Fruit fly (Drosophila melanogaster) ovary, adult (tissue): ENCODE data around the gene CG9265.

Source experiments
- CG17801 ChIP-seq: fragments of 200-800 bp; optimal IDR thresholded peaks from 2 replicates; lab custom pipeline; 2019; ENCODE audit warnings: missing biosample characterization, mild to moderate bottlenecking, missing genetic modification characterization, moderate library complexity; ENCODE audit not compliant: partially characterized antibody

CG9265 gene

dm6 chr2L:21086406-21086805 is 15.1 kb upstream of the CG9265 start, which contains the start of gene CG33509:
TSS of gene CG33509 (minus strand) at chr2L:21086506.
- no peak for TF ChIP-seq CG17801 (GFP tag; lab: Kevin White, UChicago)

dm6 chr2L:21084268-21084667 is 13.0 kb upstream of the CG9265 start, which contains the start of gene CG33510:
TSS of gene CG33510 (minus strand) at chr2L:21084326.
- no peak for TF ChIP-seq CG17801 (GFP tag; lab: Kevin White, UChicago)

DNA sequence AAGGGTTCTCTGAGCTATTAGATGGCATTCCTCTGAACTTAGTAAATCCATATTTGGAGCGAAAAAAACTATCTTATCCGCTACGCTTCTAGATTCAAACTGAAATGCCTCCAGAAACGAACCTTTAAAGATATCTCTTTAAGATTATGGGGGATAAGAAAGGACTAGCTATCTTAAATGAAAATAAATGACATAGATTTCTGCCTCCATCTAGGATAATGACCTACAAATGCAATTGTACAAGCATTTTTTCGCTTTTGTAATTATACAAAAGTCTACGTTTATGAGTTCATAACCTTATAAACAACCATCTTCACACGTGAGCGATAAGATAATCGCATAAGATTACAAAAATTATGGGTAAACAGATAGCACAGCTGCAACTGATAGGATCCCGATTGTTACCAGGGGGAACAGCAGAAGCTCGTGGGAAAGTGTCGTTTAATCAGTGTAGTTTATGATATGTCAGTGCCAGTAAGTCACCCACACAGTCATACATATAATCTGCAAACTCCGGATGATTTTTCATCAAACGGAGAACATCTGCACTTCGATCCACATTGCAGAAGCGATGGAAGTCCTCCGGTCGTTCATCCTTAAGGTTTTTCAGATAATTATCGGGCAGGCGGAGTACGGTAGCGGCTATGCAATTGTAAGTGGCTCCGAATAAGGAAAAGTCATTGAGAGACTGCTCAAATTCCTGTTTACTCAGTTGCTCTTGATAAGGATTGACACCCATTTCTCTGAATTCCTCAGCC is 11.3 kb upstream of the CG9265 start, which contains the start of gene CG33511:
Gene CG33511 (minus strand): TSS at position 51 of the 758 bp plus-strand sequence.
- no peak for TF ChIP-seq CG17801 (GFP tag; lab: Kevin White, UChicago)

DNA sequence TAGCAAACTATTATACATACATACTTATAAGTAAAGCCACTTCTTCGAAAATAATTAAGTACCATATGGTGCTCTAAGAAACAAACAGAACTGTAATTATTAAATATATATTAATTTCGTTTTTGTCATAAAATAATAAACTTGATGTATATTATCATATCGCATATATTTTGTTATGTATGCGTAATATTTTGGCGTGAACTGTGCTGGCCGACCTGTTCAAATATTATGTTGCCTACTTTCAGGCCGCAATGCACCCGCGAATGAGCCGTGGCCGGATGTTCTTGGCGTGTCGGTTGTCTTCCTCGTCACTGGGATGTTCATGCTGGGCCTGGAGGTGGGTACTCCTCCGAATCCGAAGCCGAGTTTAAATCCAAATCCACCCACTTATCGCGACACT is 6.5 kb upstream of the CG9265 start:
- TF ChIP-seq CG17801 (GFP tag; lab: Kevin White, UChicago), result no peak

DNA sequence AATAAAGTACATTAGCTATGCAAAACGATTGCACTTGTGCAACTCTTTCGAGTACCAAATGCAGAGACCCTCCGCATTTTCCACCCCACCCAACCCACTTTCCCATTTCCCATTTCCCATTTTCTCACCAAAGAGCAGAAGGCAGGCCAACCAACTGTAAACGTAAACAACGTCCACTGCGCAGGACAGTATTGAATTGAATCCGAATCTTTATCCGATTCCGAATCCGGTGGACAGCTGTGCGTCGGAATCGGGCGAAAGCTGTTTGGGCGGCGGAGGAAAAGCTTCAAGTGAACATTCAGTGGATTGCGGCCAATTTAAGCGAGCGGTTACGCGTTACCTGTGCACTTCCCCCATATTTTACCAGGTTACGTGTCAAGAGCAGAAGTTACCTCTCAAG is 3.8 kb upstream of the CG9265 start, which contains the start of gene tadr:
Gene tadr (plus strand): TSS at position 301 of the 400 bp plus-strand sequence.
- TF ChIP-seq CG17801 (GFP tag; lab: Kevin White, UChicago), result no peak

dm6 chr2L:21073818-21074217 is 2.5 kb upstream of the CG9265 start:
- no peak for TF ChIP-seq CG17801 (GFP tag; lab: Kevin White, UChicago)

- no peak for TF ChIP-seq CG17801 (GFP tag; lab: Kevin White, UChicago)
Observed at dm6 chr2L:21073300-21073699, 2.0 kb upstream of the CG9265 start.

dm6 chr2L:21072389-21072788 is 1.1 kb upstream of the CG9265 start:
- TF ChIP-seq CG17801 (GFP tag; lab: Kevin White, UChicago), result no peak

DNA sequence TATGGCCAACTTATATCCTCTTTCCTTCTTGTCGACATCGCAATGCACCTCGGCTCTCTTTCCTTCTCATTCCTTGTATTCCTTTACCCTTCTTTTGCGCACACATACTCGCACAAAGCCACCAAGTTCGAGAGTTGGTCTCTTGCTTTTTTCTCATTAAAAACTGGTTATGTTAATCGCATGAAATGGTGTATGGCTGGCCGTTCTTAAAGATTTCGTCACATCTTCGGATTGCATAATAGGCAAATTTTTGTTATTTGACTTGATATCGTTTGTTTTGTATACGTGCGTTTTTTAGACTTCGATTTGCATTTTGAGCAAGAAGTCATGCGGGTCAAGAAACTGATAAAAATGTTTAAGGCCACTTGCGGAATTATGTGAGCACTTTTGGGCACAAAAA is 477 bp downstream of the CG9265 start:
- TF ChIP-seq CG17801 (GFP tag; lab: Kevin White, UChicago), result no peak

DNA sequence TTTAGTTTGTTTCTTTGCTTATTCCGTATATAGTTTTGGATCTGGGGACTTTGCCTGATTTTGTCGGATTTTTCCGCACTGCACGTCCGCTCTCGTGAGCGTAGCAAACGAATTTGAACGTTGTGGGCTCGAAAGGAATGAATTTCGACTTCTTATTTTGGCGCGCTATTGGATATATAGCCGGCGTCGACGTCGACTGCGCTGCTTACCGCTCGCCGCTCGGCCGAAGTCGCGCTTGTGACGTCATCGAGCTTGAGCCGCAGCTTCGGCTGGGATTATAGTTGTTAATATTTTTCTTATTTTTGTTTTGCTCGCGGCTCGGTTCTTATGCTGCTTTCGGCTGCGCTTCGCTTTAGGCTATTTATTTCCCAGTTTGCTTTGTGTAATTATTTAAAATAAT is 1.5 kb downstream of the CG9265 start:
- TF ChIP-seq CG17801 (GFP tag; lab: Kevin White, UChicago), result no peak

dm6 chr2L:21067137-21067536 is 4.2 kb downstream of the CG9265 start:
- no peak for TF ChIP-seq CG17801 (GFP tag; lab: Kevin White, UChicago)

DNA sequence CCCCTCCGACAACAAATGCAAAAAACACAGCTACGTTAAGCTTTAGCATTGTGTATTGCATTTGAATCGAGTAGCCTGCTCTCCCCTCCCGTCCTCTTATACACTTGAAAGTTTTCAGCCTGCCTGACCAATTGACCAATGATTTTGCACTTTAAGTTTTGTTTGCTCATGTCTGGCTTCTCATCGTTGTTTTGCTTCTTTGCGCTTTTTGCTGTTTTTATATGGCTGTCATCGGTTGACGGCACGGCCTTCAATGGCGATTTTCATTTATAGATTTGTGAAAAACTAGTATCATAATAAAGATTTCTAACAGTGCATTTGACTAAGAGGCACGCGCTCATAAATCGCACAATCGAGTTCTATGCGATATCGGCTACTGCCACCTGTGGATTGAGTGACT is 5.4 kb downstream of the CG9265 start:
- no peak for TF ChIP-seq CG17801 (GFP tag; lab: Kevin White, UChicago)

DNA sequence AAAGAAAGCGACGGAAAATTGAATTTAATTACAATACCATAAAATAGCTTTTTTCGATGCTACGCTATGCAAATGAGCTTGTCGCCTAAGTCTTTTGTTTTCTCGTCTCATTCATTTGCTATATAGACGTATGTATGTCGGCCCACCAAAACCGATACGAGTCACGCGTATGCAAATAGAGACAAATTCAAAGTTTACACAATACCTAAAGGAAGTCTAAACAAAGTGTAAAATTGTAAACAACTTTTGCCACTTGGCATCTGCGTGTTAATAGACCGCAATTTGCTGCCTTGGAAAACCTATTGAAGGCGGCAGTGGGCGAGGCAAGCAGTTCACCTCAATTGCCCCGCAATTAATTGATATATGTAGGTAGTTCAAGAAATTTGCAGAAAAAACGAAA is 8.7 kb downstream of the CG9265 start:
- no peak for TF ChIP-seq CG17801 (GFP tag; lab: Kevin White, UChicago)

DNA sequence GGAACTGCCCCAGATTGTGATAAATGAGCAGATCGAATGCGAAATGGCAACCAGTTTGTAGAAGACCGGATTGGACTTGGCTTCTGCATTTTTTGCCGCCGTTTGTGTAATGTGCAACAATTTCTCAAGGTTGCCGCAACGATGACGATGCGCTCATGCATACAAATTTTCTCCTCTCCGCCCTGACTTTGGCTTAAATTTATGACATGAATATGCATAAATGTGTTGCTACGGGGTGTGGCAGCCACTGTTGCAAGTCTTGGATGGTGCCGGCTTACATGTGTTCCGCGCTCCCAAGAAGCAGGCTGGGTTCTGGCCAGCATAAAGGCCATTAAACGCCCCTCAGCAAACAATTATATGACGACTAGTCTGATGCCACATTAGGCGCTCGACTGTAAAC is 9.7 kb downstream of the CG9265 start:
- TF ChIP-seq CG17801 (GFP tag; lab: Kevin White, UChicago), result no peak

- TF ChIP-seq CG17801 (GFP tag; lab: Kevin White, UChicago), result no peak
Observed at dm6 chr2L:21053623-21054022, 17.7 kb downstream of the CG9265 start.

DNA sequence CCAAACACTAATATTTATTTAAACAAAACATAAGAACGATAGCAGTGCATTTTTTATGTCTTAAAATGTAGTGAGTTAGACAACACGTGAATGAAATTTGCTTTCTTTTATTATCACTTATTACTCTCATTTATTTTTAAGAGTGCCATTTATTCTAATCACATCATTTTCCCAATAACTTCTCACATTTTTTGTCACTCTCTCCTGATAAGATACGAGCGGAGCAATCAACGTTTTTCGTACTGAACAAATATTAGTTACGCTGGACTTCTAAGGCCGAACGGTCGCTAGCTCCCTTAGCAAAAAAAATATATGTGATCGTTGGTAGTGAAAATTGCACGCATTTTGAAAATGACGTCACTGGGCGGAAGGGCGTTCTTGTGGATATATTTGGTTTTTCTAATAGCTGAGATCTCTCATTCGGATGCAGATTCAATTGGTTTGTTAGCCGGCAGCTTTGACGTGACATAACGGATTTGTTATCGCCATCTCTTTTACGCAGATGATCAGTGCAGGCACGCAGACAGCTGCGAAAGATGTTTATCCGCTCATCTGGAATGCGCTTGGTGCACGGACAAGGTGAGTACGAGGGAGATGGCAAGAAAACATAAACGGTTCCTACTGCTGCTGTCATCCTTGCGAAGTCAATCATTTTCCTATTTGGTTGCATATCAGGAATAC is 18.4 kb downstream of the CG9265 start, which contains the start of gene Itgbn:
Gene Itgbn (plus strand): TSS at position 251 of the 681 bp plus-strand sequence.
- TF ChIP-seq CG17801 (GFP tag; lab: Kevin White, UChicago), result no peak
